Worm (Caenorhabditis elegans): Measurements from ENCODE around the gene Y82E9BR.6.

ce11 chrIII:1409139-1409538, 28.1 kb downstream of the Y82E9BR.6 start, which contains the start of gene Y82E9BR.22:
- no peak for TF ChIP-seq lin-39 (tag; optimal IDR thresholded peaks at IDR 0.05)
- no peak for TF ChIP-seq R02D3.7 (tag; optimal IDR thresholded peaks at IDR 0.05)
- TF ChIP-seq unc-39 (tag; optimal IDR thresholded peaks at IDR 0.05), result no peak
- no peak for TF ChIP-seq lin-13 (GFP tag; optimal IDR thresholded peaks at IDR 0.05)
- TF ChIP-seq lin-15B (tag; optimal IDR thresholded peaks at IDR 0.05), result no peak
- no peak for TF ChIP-seq snpc-4 (tag; optimal IDR thresholded peaks at IDR 0.05)
- TF ChIP-seq aly-2 (tag; optimal IDR thresholded peaks at IDR 0.05), result no peak
- TF ChIP-seq pha-4 (GFP tag; IDR thresholded peaks at IDR 0.05), result no peak
- TF ChIP-seq pha-4 (tag; optimal IDR thresholded peaks at IDR 0.05), result no peak
- TF ChIP-seq ztf-11 (tag; optimal IDR thresholded peaks at IDR 0.05), result no peak
- TF ChIP-seq ztf-7 (tag; optimal IDR thresholded peaks at IDR 0.05), result no peak
- TF ChIP-seq nhr-28 (tag; optimal IDR thresholded peaks at IDR 0.05), result no peak
- no peak for TF ChIP-seq spr-3 (GFP tag; optimal IDR thresholded peaks at IDR 0.05)
